Fruit fly (Drosophila melanogaster) whole organism, prepupa: ENCODE data around the gene CAH7.

Source experiments
- CG16779 ChIP-seq: fragments of 200-800 bp; sonication (Bioruptor generic); optimal IDR thresholded peaks from 3 replicates; lab custom pipeline; 2017; ENCODE audit warnings: missing biosample characterization, mild to moderate bottlenecking, missing genetic modification characterization
- CG6854 ChIP-seq: fragments of 200-800 bp; sonication (Bioruptor generic); optimal IDR thresholded peaks from 2 replicates; lab custom pipeline; 2017; ENCODE audit warnings: missing biosample characterization, mild to moderate bottlenecking, missing genetic modification characterization
- CG9139 ChIP-seq: fragments of 200-800 bp; sonication (Bioruptor generic); optimal IDR thresholded peaks from 3 replicates; lab custom pipeline; 2017; ENCODE audit warnings: missing biosample characterization, mild to moderate bottlenecking, missing genetic modification characterization
- Sox102F ChIP-seq: fragments of 200-800 bp; sonication (Bioruptor generic); optimal IDR thresholded peaks from 2 replicates; lab custom pipeline; 2016; ENCODE audit warnings: missing biosample characterization, mild to moderate bottlenecking, missing genetic modification characterization

DNA sequence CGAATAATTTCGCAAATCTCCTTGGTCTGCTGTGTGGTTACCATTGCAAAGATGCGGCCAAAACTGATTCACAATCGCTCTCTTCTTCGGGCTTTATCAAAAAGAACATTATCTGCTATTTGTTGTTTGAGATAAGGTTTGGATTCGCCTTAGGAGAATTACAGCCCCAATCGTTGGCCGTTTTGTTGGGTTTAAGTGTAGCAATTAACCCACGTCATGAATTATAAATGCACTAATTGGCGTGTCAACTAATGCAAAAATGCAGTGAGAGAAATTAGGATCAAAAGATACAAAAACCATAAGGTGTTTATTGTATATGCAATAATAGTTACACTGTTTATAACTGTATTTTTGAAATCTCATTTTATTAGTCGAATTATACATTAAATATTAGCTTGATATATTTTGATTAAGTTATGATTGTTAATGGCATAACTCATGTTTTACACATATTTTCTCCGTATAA is 36.7 kb upstream of the CAH7 start, which contains the start of gene Alp13:
- no peak for TF ChIP-seq Sox102F (GFP tag; lab: Kevin White, UChicago)
- no peak for TF ChIP-seq CG16779 (tag; lab: Kevin White, UChicago)
- no peak for TF ChIP-seq CG9139 (GFP tag; lab: Kevin White, UChicago)
- TF ChIP-seq CG6854 (GFP tag; lab: Kevin White, UChicago): no peak
